Worm (Caenorhabditis elegans) whole organism, L3 larva: ENCODE data around the gene srx-1.

Experiments used
- ZK546.5 ChIP-seq: sonication (generic microtip); optimal IDR thresholded peaks from 2 replicates; lab custom pipeline; 2017; ENCODE audit warnings: missing biosample characterization, missing genetic modification characterization
- ceh-16 ChIP-seq: sonication (generic microtip); optimal IDR thresholded peaks from 2 replicates; lab custom pipeline; 2017; ENCODE audit warnings: missing biosample characterization, missing genetic modification characterization
- ceh-28 ChIP-seq: fragments of 150-350 bp; optimal IDR thresholded peaks from 2 replicates; lab custom pipeline; 2014; ENCODE audit warnings: missing biosample characterization, missing genetic modification reagents, missing genetic modification characterization
- ceh-9 ChIP-seq: sonication (generic microtip); optimal IDR thresholded peaks from 2 replicates; lab custom pipeline; 2018; ENCODE audit warnings: missing biosample characterization, missing genetic modification characterization
- egl-27 ChIP-seq: sonication (generic microtip); optimal IDR thresholded peaks from 4 replicates; lab custom pipeline; 2017; ENCODE audit warnings: missing biosample characterization, missing genetic modification reagents, missing genetic modification characterization
- egl-5 ChIP-seq: fragments of 150-350 bp; optimal IDR thresholded peaks from 2 replicates; lab custom pipeline; 2017; ENCODE audit warnings: missing biosample characterization, missing genetic modification reagents, missing genetic modification characterization, inconsistent platforms
- elt-1 ChIP-seq: fragments of 150-350 bp; optimal IDR thresholded peaks from 2 replicates; lab custom pipeline; 2014; ENCODE audit warnings: missing biosample characterization, missing genetic modification characterization
- elt-2 ChIP-seq: sonication (generic microtip); optimal IDR thresholded peaks from 2 replicates; lab custom pipeline; 2016; ENCODE audit warnings: missing genetic modification reagents, mild to moderate bottlenecking, missing genetic modification characterization, missing compliant biosample characterization
- elt-3 ChIP-seq, 3 experiments: fragments of 150-350 bp in 1 of 3; sonication (generic microtip) in 2 of 3; optimal IDR thresholded peaks; 2 replicates in 2 of 3; 4 replicates in 1 of 3; lab custom pipeline; 2014 to 2017; ENCODE audit warnings: missing biosample characterization in 3 of 3, missing genetic modification characterization in 3 of 3
- eor-1 ChIP-seq, 2 experiments: fragments of 150-350 bp; optimal IDR thresholded peaks; 2 replicates each; lab custom pipeline; 2014 to 2018; ENCODE audit warnings: missing biosample characterization in 2 of 2, missing genetic modification characterization in 2 of 2
- fkh-10 ChIP-seq: sonication (generic microtip); optimal IDR thresholded peaks from 2 replicates; lab custom pipeline; 2017; ENCODE audit warnings: missing biosample characterization, missing genetic modification reagents, missing genetic modification characterization
- fkh-2 ChIP-seq: fragments of 150-350 bp; optimal IDR thresholded peaks from 2 replicates; lab custom pipeline; 2014; ENCODE audit warnings: missing biosample characterization, missing genetic modification reagents, missing genetic modification characterization
- fos-1 ChIP-seq: fragments of 150-350 bp; optimal IDR thresholded peaks from 2 replicates; lab custom pipeline; 2014; ENCODE audit warnings: missing biosample characterization, missing genetic modification characterization
- jun-1 ChIP-seq: fragments of 150-350 bp; optimal IDR thresholded peaks from 2 replicates; lab custom pipeline; 2014; ENCODE audit warnings: missing biosample characterization, missing genetic modification reagents, missing genetic modification characterization
- lin-15B ChIP-seq: fragments of 150-350 bp; optimal IDR thresholded peaks from 2 replicates; lab custom pipeline; 2014; ENCODE audit warnings: missing biosample characterization, missing genetic modification characterization
- lin-39 ChIP-seq: fragments of 150-350 bp; optimal IDR thresholded peaks from 2 replicates; lab custom pipeline; 2018; ENCODE audit warnings: missing biosample characterization, missing genetic modification reagents, missing genetic modification characterization
- lsy-12 ChIP-seq: sonication (generic microtip); optimal IDR thresholded peaks from 2 replicates; lab custom pipeline; 2016; ENCODE audit warnings: mild to moderate bottlenecking, missing genetic modification characterization, missing compliant biosample characterization
- mdl-1 ChIP-seq: fragments of 150-350 bp; optimal IDR thresholded peaks from 2 replicates; lab custom pipeline; 2014; ENCODE audit warnings: missing biosample characterization, missing genetic modification characterization
- mml-1 ChIP-seq: fragments of 150-350 bp; sonication (generic microtip); optimal IDR thresholded peaks from 3 replicates; lab custom pipeline; 2014; ENCODE audit warnings: missing biosample characterization, missing genetic modification characterization
- nfya-1 ChIP-seq: sonication (generic microtip); optimal IDR thresholded peaks from 2 replicates; lab custom pipeline; 2017; ENCODE audit warnings: missing genetic modification characterization, mild to moderate bottlenecking, missing compliant biosample characterization, antibody characterized with exemption, moderate library complexity; ENCODE audit not compliant: insufficient read depth
- nhr-11 ChIP-seq: fragments of 150-350 bp; optimal IDR thresholded peaks from 2 replicates; lab custom pipeline; 2014; ENCODE audit warnings: missing biosample characterization, missing genetic modification characterization
- nhr-23 ChIP-seq: fragments of 150-350 bp; optimal IDR thresholded peaks from 2 replicates; lab custom pipeline; 2014; ENCODE audit warnings: missing biosample characterization, missing genetic modification reagents, missing genetic modification characterization
- nhr-237 ChIP-seq: fragments of 150-350 bp; optimal IDR thresholded peaks from 2 replicates; lab custom pipeline; 2014; ENCODE audit warnings: missing biosample characterization, missing genetic modification characterization
- nhr-25 ChIP-seq: sonication (generic microtip); optimal IDR thresholded peaks from 2 replicates; lab custom pipeline; 2017; ENCODE audit warnings: missing biosample characterization, missing genetic modification characterization
- nhr-28 ChIP-seq: fragments of 150-350 bp; optimal IDR thresholded peaks from 2 replicates; lab custom pipeline; 2014; ENCODE audit warnings: missing biosample characterization, missing genetic modification characterization
- nhr-77 ChIP-seq: fragments of 150-350 bp; optimal IDR thresholded peaks from 2 replicates; lab custom pipeline; 2014; ENCODE audit warnings: missing biosample characterization, missing genetic modification characterization
- pha-4 ChIP-seq: fragments of 150-350 bp; optimal IDR thresholded peaks from 2 replicates; lab custom pipeline; 2014; ENCODE audit warnings: missing biosample characterization, missing genetic modification reagents, missing genetic modification characterization
- pqm-1 ChIP-seq: fragments of 150-350 bp; optimal IDR thresholded peaks from 2 replicates; lab custom pipeline; 2017; ENCODE audit warnings: missing biosample characterization, missing genetic modification characterization, inconsistent platforms
- sea-2 ChIP-seq: fragments of 150-350 bp; sonication (generic microtip); optimal IDR thresholded peaks from 4 replicates; lab custom pipeline; 2014; ENCODE audit warnings: missing biosample characterization, missing genetic modification reagents, missing genetic modification characterization
- snpc-4 ChIP-seq: fragments of 150-350 bp; optimal IDR thresholded peaks from 2 replicates; lab custom pipeline; 2014; ENCODE audit warnings: missing biosample characterization, missing genetic modification characterization
- tbx-2 ChIP-seq: sonication (generic microtip); optimal IDR thresholded peaks from 2 replicates; lab custom pipeline; 2016; ENCODE audit warnings: mild to moderate bottlenecking, missing genetic modification characterization, missing compliant biosample characterization
- unc-39 ChIP-seq: sonication (generic microtip); optimal IDR thresholded peaks from 4 replicates; lab custom pipeline; 2017; ENCODE audit warnings: missing biosample characterization, missing genetic modification characterization
- unc-62 ChIP-seq: fragments of 150-350 bp; sonication (generic microtip); optimal IDR thresholded peaks from 4 replicates; lab custom pipeline; 2014; ENCODE audit warnings: missing biosample characterization, missing genetic modification reagents, missing genetic modification characterization
- zag-1 ChIP-seq: fragments of 150-350 bp; optimal IDR thresholded peaks from 2 replicates; lab custom pipeline; 2014; ENCODE audit warnings: missing biosample characterization, missing genetic modification characterization
- ztf-4 ChIP-seq: fragments of 150-350 bp; optimal IDR thresholded peaks from 2 replicates; lab custom pipeline; 2014; ENCODE audit warnings: missing biosample characterization, missing genetic modification characterization

The srx-1 gene

ce11 chrV:8974889-8975422 lies 28.5 kb upstream of the srx-1 start, which contains the start of gene nhr-143:
nhr-143 (minus strand) TSS chrV:8974939.
- TF ChIP-seq fkh-2 (tag; lab: Kevin White, UChicago) (no peak), nhr-77 (tag; lab: Kevin White, UChicago) (no peak), elt-2 (tag; lab: Kevin White, UChicago) (peak; percentile 55), nhr-11 (no peak), jun-1 (tag; lab: Kevin White, UChicago) (no peak), pha-4 (tag; lab: Kevin White, UChicago) (peak; percentile 20), pqm-1 (tag; lab: Kevin White, UChicago) (peak; percentile 56), zag-1 (tag; lab: Kevin White, UChicago) (no peak), nhr-237 (tag; lab: Kevin White, UChicago) (no peak), egl-27 (no peak), nfya-1 (tag; lab: Kevin White, UChicago) (no peak), elt-1 (tag; lab: Kevin White, UChicago) (no peak), nhr-25 (peak; percentile 31), elt-3 (tag; optimal IDR thresholded peaks at IDR 0.05; lab: Kevin White, UChicago) (no peak), nhr-28 (tag; lab: Kevin White, UChicago) (no peak), mdl-1 (tag; lab: Kevin White, UChicago) (no peak), lin-39 (tag; lab: Kevin White, UChicago) (no peak), ceh-28 (tag; lab: Kevin White, UChicago) (peak; percentile 11), ztf-4 (tag; lab: Kevin White, UChicago) (no peak), lsy-12 (no peak)
- TF ChIP-seq, all 47 proteins: peak for 5

DNA sequence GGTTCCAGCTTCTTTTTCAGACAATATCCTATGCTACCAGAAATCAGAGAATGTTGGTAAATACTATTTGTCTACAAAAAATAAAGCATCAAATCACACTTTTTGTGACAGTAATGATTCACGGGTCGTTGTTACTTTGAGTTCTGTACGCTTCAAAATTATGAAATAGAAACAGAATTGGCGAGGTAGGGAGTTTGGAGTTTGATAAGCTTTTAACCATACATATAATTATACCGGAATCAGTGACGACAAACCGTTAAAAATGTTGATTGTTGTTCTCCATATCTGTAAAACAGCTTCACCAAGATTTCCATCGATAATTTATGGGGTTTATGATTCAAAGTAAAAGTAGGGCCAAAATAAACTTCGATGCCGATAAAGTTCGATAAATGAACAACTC lies 25.6 kb upstream of the srx-1 start:
- TF ChIP-seq ztf-4 (tag; lab: Kevin White, UChicago) (no peak), ZK546.5 (tag; lab: Kevin White, UChicago) (no peak), elt-3 (tag; optimal IDR thresholded peaks at IDR 0.05; lab: Kevin White, UChicago) (no peak), fkh-2 (tag; lab: Kevin White, UChicago) (no peak), fkh-10 (GFP tag; lab: Kevin White, UChicago) (no peak), snpc-4 (tag; lab: Kevin White, UChicago) (no peak), elt-2 (tag; lab: Kevin White, UChicago) (peak; percentile 4), mml-1 (no peak), unc-62 (GFP tag; lab: Kevin White, UChicago) (no peak), mdl-1 (tag; lab: Kevin White, UChicago) (no peak), fos-1 (tag; lab: Kevin White, UChicago) (no peak), nhr-23 (no peak), pqm-1 (tag; lab: Kevin White, UChicago) (peak; percentile 55), pha-4 (tag; lab: Kevin White, UChicago) (no peak), tbx-2 (no peak), lin-15B (tag; lab: Kevin White, UChicago) (no peak), ceh-28 (tag; lab: Kevin White, UChicago) (no peak), egl-5 (tag; lab: Kevin White, UChicago) (no peak)

- TF ChIP-seq elt-3 (tag; optimal IDR thresholded peaks at IDR 0.05; lab: Kevin White, UChicago) (no peak), fos-1 (tag; lab: Kevin White, UChicago) (no peak), egl-5 (tag; lab: Kevin White, UChicago) (no peak), nhr-28 (tag; lab: Kevin White, UChicago) (no peak), nhr-25 (no peak), ztf-4 (tag; lab: Kevin White, UChicago) (no peak), eor-1 (tag; optimal IDR thresholded peaks at IDR 0.05; lab: Kevin White, UChicago) (no peak), tbx-2 (no peak), snpc-4 (tag; lab: Kevin White, UChicago) (no peak), lin-15B (tag; lab: Kevin White, UChicago) (no peak), ceh-16 (tag; lab: Kevin White, UChicago) (no peak), sea-2 (GFP tag; lab: Kevin White, UChicago) (no peak), mml-1 (no peak), fkh-10 (GFP tag; lab: Kevin White, UChicago) (no peak), nhr-237 (tag; lab: Kevin White, UChicago) (no peak), nhr-77 (tag; lab: Kevin White, UChicago) (no peak), nhr-23 (no peak), jun-1 (tag; lab: Kevin White, UChicago) (no peak)
These were observed 22.6 kb upstream of the srx-1 start, which contains the start of gene str-84 for ce11 chrV:8980845-8981244. str-84 (minus strand) TSS chrV:8980945.

- TF ChIP-seq nhr-25, result no peak
- no peak for TF ChIP-seq pha-4 (tag; lab: Kevin White, UChicago)
- TF ChIP-seq jun-1 (tag; lab: Kevin White, UChicago), result no peak
- TF ChIP-seq unc-39 (tag; lab: Kevin White, UChicago), result no peak
- TF ChIP-seq ceh-16 (tag; lab: Kevin White, UChicago), result no peak
- no peak for TF ChIP-seq ceh-9 (tag; lab: Kevin White, UChicago)
- TF ChIP-seq ztf-4 (tag; lab: Kevin White, UChicago), result no peak
- TF ChIP-seq fkh-2 (tag; lab: Kevin White, UChicago), result no peak
- TF ChIP-seq nhr-11, result no peak
- no peak for TF ChIP-seq lin-39 (tag; lab: Kevin White, UChicago)
- no peak for TF ChIP-seq nfya-1 (tag; lab: Kevin White, UChicago)
- no peak for TF ChIP-seq pqm-1 (tag; lab: Kevin White, UChicago)
- TF ChIP-seq nhr-23, result no peak
- no peak for TF ChIP-seq snpc-4 (tag; lab: Kevin White, UChicago)
- no peak for TF ChIP-seq ZK546.5 (tag; lab: Kevin White, UChicago)
These were observed 19.9 kb upstream of the srx-1 start, which contains the start of gene str-86 for ce11 chrV:8983604-8984003. str-86 (minus strand) TSS chrV:8983704.
